3 worm cellular contexts compared by ENCODE assay signal in the genomic region with DNA sequence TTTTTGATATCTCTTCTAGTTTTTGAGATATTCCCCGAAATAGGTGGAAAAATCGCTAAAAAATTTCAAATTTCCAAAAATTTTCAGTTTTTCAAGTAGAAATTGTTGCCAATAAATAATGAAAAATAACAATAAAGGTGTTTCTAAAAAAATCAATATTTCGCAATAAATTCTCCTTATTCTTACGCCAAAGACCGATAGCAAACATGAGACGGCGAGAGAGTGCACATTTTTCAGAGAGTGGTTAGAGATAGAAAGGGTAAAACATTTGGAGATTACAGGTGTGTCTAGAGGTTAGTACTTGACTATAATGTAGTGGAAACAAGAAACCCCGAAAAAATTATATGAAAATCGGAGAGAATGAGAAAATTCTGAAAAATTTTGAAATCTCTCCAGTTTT.
TF ChIP-seq lines count a peak whose summit lies in the region.

No protein-coding gene starts in this region.

TF ChIP-seq in whole organism, L1 larva, 84 proteins besides CTCF, POLR2A, EP300 and RAD21 (continued from another document):
- TF ChIP-seq skn-1 (tag; optimal IDR thresholded peaks at IDR 0.05; lab: Kevin White, UChicago), result peak; percentile 10
- TF ChIP-seq F16B12.6 (tag; optimal IDR thresholded peaks at IDR 0.05; lab: Kevin White, UChicago), result no peak
- no peak for TF ChIP-seq ces-1 (GFP tag; optimal IDR thresholded peaks at IDR 0.05; lab: Kevin White, UChicago)
- no peak for TF ChIP-seq fos-1 (tag; optimal IDR thresholded peaks at IDR 0.05; lab: Kevin White, UChicago)
- no peak for TF ChIP-seq unc-30 (tag; optimal IDR thresholded peaks at IDR 0.05; lab: Kevin White, UChicago)
- TF ChIP-seq lsy-2 (tag; optimal IDR thresholded peaks at IDR 0.05; lab: Kevin White, UChicago), result peak; percentile 4 to 18
- no peak for TF ChIP-seq fkh-8 (tag; optimal IDR thresholded peaks at IDR 0.05; lab: Kevin White, UChicago)
- TF ChIP-seq zag-1 (tag; optimal IDR thresholded peaks at IDR 0.05; lab: Kevin White, UChicago), result no peak
- TF ChIP-seq dsc-1 (tag; optimal IDR thresholded peaks at IDR 0.05; lab: Kevin White, UChicago), result no peak
- TF ChIP-seq snu-23 (GFP tag; optimal IDR thresholded peaks at IDR 0.05; lab: Kevin White, UChicago), result peak; percentile 42
- TF ChIP-seq egl-27 (tag; optimal IDR thresholded peaks at IDR 0.05; lab: Kevin White, UChicago), result no peak
- peak; percentile 95 for TF ChIP-seq nhr-20 (tag; optimal IDR thresholded peaks at IDR 0.05; lab: Kevin White, UChicago)
- TF ChIP-seq efl-1 (optimal IDR thresholded peaks at IDR 0.05; lab: Kevin White, UChicago), result peak; percentile 17 to 31
- TF ChIP-seq efl-1 (GFP tag; optimal IDR thresholded peaks at IDR 0.05 in 1 of 2; lab: Kevin White, UChicago), result peak in 1 of 2 experiments; percentile 79
- TF ChIP-seq dpl-1 (GFP tag; optimal IDR thresholded peaks at IDR 0.05; lab: Kevin White, UChicago), result peak in 1 of 3 experiments; percentile 0
- peak; percentile 93 for TF ChIP-seq zip-4 (GFP tag; optimal IDR thresholded peaks at IDR 0.05; lab: Kevin White, UChicago)
- TF ChIP-seq unc-86 (tag; optimal IDR thresholded peaks at IDR 0.05; lab: Kevin White, UChicago), result no peak
- no peak for TF ChIP-seq mep-1 (tag; optimal IDR thresholded peaks at IDR 0.05; lab: Kevin White, UChicago)
- no peak for TF ChIP-seq alr-1 (tag; optimal IDR thresholded peaks at IDR 0.05; lab: Kevin White, UChicago; ENCODE audit: borderline replicate concordance)
- TF ChIP-seq jun-1 (tag; optimal IDR thresholded peaks at IDR 0.05; lab: Kevin White, UChicago), result no peak
- TF ChIP-seq sptf-1 (tag; optimal IDR thresholded peaks at IDR 0.05; lab: Kevin White, UChicago), result no peak
- TF ChIP-seq irx-1 (tag; optimal IDR thresholded peaks at IDR 0.05; lab: Kevin White, UChicago), result no peak
- no peak for TF ChIP-seq pax-3 (tag; optimal IDR thresholded peaks at IDR 0.05; lab: Kevin White, UChicago)
- TF ChIP-seq ceh-8 (GFP tag; optimal IDR thresholded peaks at IDR 0.05; lab: Kevin White, UChicago), result no peak
- TF ChIP-seq nhr-71 (tag; optimal IDR thresholded peaks at IDR 0.05; lab: Kevin White, UChicago), result peak; percentile 21
- TF ChIP-seq ceh-82 (tag; optimal IDR thresholded peaks at IDR 0.05; lab: Kevin White, UChicago), result no peak
- no peak for TF ChIP-seq mab-9 (GFP tag; IDR thresholded peaks at IDR 0.05; lab: Robert Waterston, UW)
- TF ChIP-seq efl-3 (GFP tag; optimal IDR thresholded peaks at IDR 0.05; lab: Kevin White, UChicago), result no peak

TF ChIP-seq in whole organism, L3 larva, 47 proteins besides CTCF, POLR2A, EP300 and RAD21 (continued from another document):
- TF ChIP-seq pqm-1 (tag; optimal IDR thresholded peaks at IDR 0.05; lab: Kevin White, UChicago) (peak; percentile 42), tbx-2 (tag; optimal IDR thresholded peaks at IDR 0.05; lab: Kevin White, UChicago) (no peak)

TF ChIP-seq in whole organism, L4 larva, 104 proteins besides CTCF, POLR2A, EP300 and RAD21 (continued from another document):
- TF ChIP-seq nhr-10 (tag; optimal IDR thresholded peaks at IDR 0.05; lab: Kevin White, UChicago) (no peak), lin-13 (GFP tag; optimal IDR thresholded peaks at IDR 0.05; lab: Kevin White, UChicago) (no peak), zip-2 (tag; optimal IDR thresholded peaks at IDR 0.05; lab: Kevin White, UChicago) (no peak), zfp-3 (GFP tag; conservative IDR thresholded peaks at IDR 0.05; lab: Robert Waterston, UW) (no peak), nhr-11 (tag; optimal IDR thresholded peaks at IDR 0.05; lab: Kevin White, UChicago) (no peak), saeg-2 (GFP tag; IDR thresholded peaks at IDR 0.05; lab: Robert Waterston, UW) (no peak), mxl-2 (GFP tag; conservative IDR thresholded peaks at IDR 0.05; lab: Robert Waterston, UW) (no peak), dmd-9 (GFP tag; IDR thresholded peaks at IDR 0.05; lab: Robert Waterston, UW) (no peak), ztf-11 (tag; optimal IDR thresholded peaks at IDR 0.05; lab: Kevin White, UChicago) (no peak), nhr-111 (GFP tag; optimal IDR thresholded peaks at IDR 0.05; lab: Kevin White, UChicago) (no peak), fos-1 (tag; optimal IDR thresholded peaks at IDR 0.05; lab: Kevin White, UChicago) (no peak), gei-8 (GFP tag; optimal IDR thresholded peaks at IDR 0.05; lab: Kevin White, UChicago) (no peak), lim-7 (GFP tag; IDR thresholded peaks at IDR 0.05; lab: Robert Waterston, UW) (no peak), egl-27 (tag; optimal IDR thresholded peaks at IDR 0.05; lab: Kevin White, UChicago) (no peak), ceh-20 (GFP tag; IDR thresholded peaks at IDR 0.05; lab: Robert Waterston, UW) (no peak), lin-39 (tag; optimal IDR thresholded peaks at IDR 0.05; lab: Kevin White, UChicago) (no peak), hlh-11 (tag; optimal IDR thresholded peaks at IDR 0.05; lab: Kevin White, UChicago) (no peak), mep-1 (tag; optimal IDR thresholded peaks at IDR 0.05; lab: Kevin White, UChicago) (peak; percentile 2), aha-1 (tag; lab: Kevin White, UChicago) (peak; percentile 54), hlh-30 (tag; optimal IDR thresholded peaks at IDR 0.05; lab: Kevin White, UChicago; ENCODE audit: insufficient read depth) (peak; percentile 39), sdz-12 (GFP tag; optimal IDR thresholded peaks at IDR 0.05; lab: Kevin White, UChicago) (no peak), nhr-76 (tag; optimal IDR thresholded peaks at IDR 0.05; lab: Kevin White, UChicago) (no peak), nhr-28 (tag; optimal IDR thresholded peaks at IDR 0.05; lab: Kevin White, UChicago) (peak; percentile 65), tag-97 (GFP tag; IDR thresholded peaks at IDR 0.05; lab: Robert Waterston, UW) (no peak), hif-1 (tag; optimal IDR thresholded peaks at IDR 0.05; lab: Kevin White, UChicago) (no peak)
